Worm (Caenorhabditis elegans): Measurements from ENCODE around the gene srt-37.

- no peak for TF ChIP-seq C08G9.2 (tag; optimal IDR thresholded peaks at IDR 0.05)
- TF ChIP-seq dmd-4 (tag; optimal IDR thresholded peaks at IDR 0.05; ENCODE audit: borderline replicate concordance), result no peak
- TF ChIP-seq gmeb-2 (tag; optimal IDR thresholded peaks at IDR 0.05), result no peak
- no peak for TF ChIP-seq ama-1 (optimal IDR thresholded peaks at IDR 0.05)
- no peak for TF ChIP-seq ceh-31 (tag; optimal IDR thresholded peaks at IDR 0.05)
- TF ChIP-seq ceh-34 (tag; optimal IDR thresholded peaks at IDR 0.05), result no peak
- no peak for TF ChIP-seq ahr-1 (tag; optimal IDR thresholded peaks at IDR 0.05)
- no peak for TF ChIP-seq dve-1 (tag; optimal IDR thresholded peaks at IDR 0.05)
- no peak for TF ChIP-seq pha-4 (tag; optimal IDR thresholded peaks at IDR 0.05)
- TF ChIP-seq nhr-232 (tag; optimal IDR thresholded peaks at IDR 0.05), result no peak
Observed at ce11 chrV:4330820-4331219, 49.2 kb upstream of the srt-37 start.
